Worm (Caenorhabditis elegans) whole organism, young adult: ENCODE data around the gene mai-2.

Experiments used
- attf-3 ChIP-seq: fragments of 200-800 bp; sonication (Bioruptor generic); conservative IDR thresholded peaks from 2 replicates; pipeline ENCODE4 v1.3.6; 2022; ENCODE audit warnings: missing genetic modification reagents, missing genetic modification characterization, missing compliant biosample characterization
- cebp-2 ChIP-seq: fragments of 200-800 bp; sonication (Bioruptor generic); IDR thresholded peaks from 2 replicates; pipeline ENCODE4 v1.3.6; 2022; ENCODE audit warnings: missing genetic modification characterization, missing compliant biosample characterization
- madf-8 ChIP-seq: fragments of 200-800 bp; sonication (Bioruptor generic); conservative IDR thresholded peaks from 2 replicates; pipeline ENCODE4 v1.3.6; 2022; ENCODE audit warnings: missing genetic modification reagents, missing genetic modification characterization, missing compliant biosample characterization
- nfya-2 ChIP-seq: fragments of 200-800 bp; sonication (Bioruptor generic); IDR thresholded peaks from 2 replicates; pipeline ENCODE4 v1.3.6; 2022; ENCODE audit warnings: missing genetic modification reagents, missing genetic modification characterization, missing compliant biosample characterization
- tbp1 ChIP-seq: fragments of 200-800 bp; sonication (Bioruptor generic); optimal IDR thresholded peaks from 2 replicates; lab custom pipeline; 2018; ENCODE audit warnings: mild to moderate bottlenecking, missing genetic modification characterization, missing compliant biosample characterization

- no peak for TF ChIP-seq madf-8
- no peak for TF ChIP-seq attf-3 (GFP tag; lab: Robert Waterston, UW)
- TF ChIP-seq nfya-2 (GFP tag; lab: Robert Waterston, UW): no peak
- TF ChIP-seq tbp1 (GFP tag; lab: Kevin White, UChicago): no peak
- TF ChIP-seq cebp-2: no peak
Measured at ce11 chrIV:3384047-3384446, 1.7 kb upstream of the mai-2 start, which contains the start of gene B0546.4.
